Worm (Caenorhabditis elegans) whole organism, mixed stage, embryonic: ENCODE measurements around the gene idpb-5.

ENCODE experiments used
- nhr-12 ChIP-seq: fragments of 150-350 bp; optimal IDR thresholded peaks from 2 replicates; lab custom pipeline; 2014; ENCODE audit warnings: missing biosample characterization, missing genetic modification characterization
- nhr-28 ChIP-seq: fragments of 150-350 bp; optimal IDR thresholded peaks from 2 replicates; lab custom pipeline; 2014; ENCODE audit warnings: missing biosample characterization, missing genetic modification characterization
- pha-4 ChIP-seq: fragments of 150-350 bp; optimal IDR thresholded peaks from 2 replicates; lab custom pipeline; 2018; ENCODE audit warnings: missing biosample characterization, missing genetic modification reagents, missing genetic modification characterization

ce11 chrV:11857756-11858155 lies 18.4 kb downstream of the idpb-5 start:
- TF ChIP-seq nhr-28 (tag; lab: Kevin White, UChicago) (no peak), nhr-12 (tag; lab: Kevin White, UChicago) (no peak), pha-4 (no peak)
